Worm (Caenorhabditis elegans) whole organism, L2 larva: ENCODE data around the gene tbc-13.

Experiments
- snpc-4 ChIP-seq: fragments of 150-350 bp; optimal IDR thresholded peaks from 2 replicates; lab custom pipeline; 2014; ENCODE audit warnings: missing biosample characterization, missing genetic modification characterization
- ztf-11 ChIP-seq: sonication (generic microtip); optimal IDR thresholded peaks from 2 replicates; lab custom pipeline; 2017; ENCODE audit warnings: missing biosample characterization, missing genetic modification characterization

DNA sequence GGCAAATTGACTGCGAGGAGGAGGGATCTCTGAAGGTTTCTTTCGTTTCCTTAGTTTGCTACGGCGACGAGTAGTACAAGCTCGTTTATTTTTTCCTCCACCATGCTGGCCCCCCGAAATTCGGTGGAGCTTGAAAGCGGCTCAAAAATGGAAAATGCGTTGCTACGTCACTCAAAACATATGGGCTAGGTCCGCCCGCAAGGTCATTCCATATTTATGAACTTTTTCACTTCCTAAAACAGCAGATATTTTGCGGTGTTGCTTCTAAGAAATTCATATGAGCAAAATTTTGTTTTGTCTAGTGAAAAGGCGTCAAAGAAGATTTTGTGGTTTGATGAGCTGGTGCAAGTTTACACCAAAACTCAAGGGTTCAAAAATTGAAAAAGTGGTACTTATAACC lies 49.6 kb downstream of the tbc-13 start:
- TF ChIP-seq ztf-11 (tag; lab: Kevin White, UChicago): no peak
- TF ChIP-seq snpc-4 (tag; lab: Kevin White, UChicago): no peak
